Worm (Caenorhabditis elegans) whole organism, L3 larva: Measurements from ENCODE around the gene hse-5.

Experiments
- R02D3.7 ChIP-seq: fragments of 150-350 bp; optimal IDR thresholded peaks from 2 replicates; lab custom pipeline; 2014; ENCODE audit warnings: missing biosample characterization, missing genetic modification characterization
- aly-2 ChIP-seq: fragments of 150-350 bp; optimal IDR thresholded peaks from 2 replicates; lab custom pipeline; 2014; ENCODE audit warnings: missing biosample characterization, missing genetic modification characterization
- ama-1 ChIP-seq: fragments of 150-350 bp; optimal IDR thresholded peaks from 2 replicates; lab custom pipeline; 2018
- ceh-16 ChIP-seq: sonication (generic microtip); optimal IDR thresholded peaks from 2 replicates; lab custom pipeline; 2017; ENCODE audit warnings: missing biosample characterization, missing genetic modification characterization
- daf-12 ChIP-seq: fragments of 150-350 bp; optimal IDR thresholded peaks from 2 replicates; lab custom pipeline; 2014; ENCODE audit warnings: missing biosample characterization, missing genetic modification reagents, missing genetic modification characterization
- hmg-11 ChIP-seq: sonication (generic microtip); optimal IDR thresholded peaks from 2 replicates; lab custom pipeline; 2016; ENCODE audit warnings: missing genetic modification characterization, missing compliant biosample characterization
- lin-39 ChIP-seq: fragments of 150-350 bp; optimal IDR thresholded peaks from 2 replicates; lab custom pipeline; 2018; ENCODE audit warnings: missing biosample characterization, missing genetic modification reagents, missing genetic modification characterization
- lsy-12 ChIP-seq: sonication (generic microtip); optimal IDR thresholded peaks from 2 replicates; lab custom pipeline; 2016; ENCODE audit warnings: mild to moderate bottlenecking, missing genetic modification characterization, missing compliant biosample characterization
- nfya-1 ChIP-seq: sonication (generic microtip); optimal IDR thresholded peaks from 2 replicates; lab custom pipeline; 2017; ENCODE audit warnings: missing genetic modification characterization, mild to moderate bottlenecking, missing compliant biosample characterization, antibody characterized with exemption, moderate library complexity; ENCODE audit not compliant: insufficient read depth
- nhr-12 ChIP-seq: fragments of 150-350 bp; optimal IDR thresholded peaks from 2 replicates; lab custom pipeline; 2014; ENCODE audit warnings: missing biosample characterization, missing genetic modification characterization
- nhr-237 ChIP-seq: fragments of 150-350 bp; optimal IDR thresholded peaks from 2 replicates; lab custom pipeline; 2014; ENCODE audit warnings: missing biosample characterization, missing genetic modification characterization
- ztf-11 ChIP-seq: fragments of 150-350 bp; optimal IDR thresholded peaks from 2 replicates; lab custom pipeline; 2014; ENCODE audit warnings: missing biosample characterization, missing genetic modification characterization

- TF ChIP-seq hmg-11 (tag; lab: Kevin White, UChicago) (no peak), lsy-12 (tag; lab: Kevin White, UChicago) (no peak), nfya-1 (tag; lab: Kevin White, UChicago) (no peak), ama-1 (lab: Kevin White, UChicago) (no peak), daf-12 (tag; lab: Kevin White, UChicago) (no peak), ztf-11 (tag; lab: Kevin White, UChicago) (no peak), lin-39 (no peak), nhr-12 (no peak), R02D3.7 (tag; lab: Kevin White, UChicago) (no peak), aly-2 (no peak), ceh-16 (tag; lab: Kevin White, UChicago) (no peak), nhr-237 (tag; lab: Kevin White, UChicago) (no peak)
Measured at ce11 chrIII:4398463-4398862, 53.3 kb downstream of the hse-5 start, which contains the start of gene R07E5.6.
